Fruit fly (Drosophila melanogaster): ENCODE data around the gene CG4293.

Gene CG4293

DNA sequence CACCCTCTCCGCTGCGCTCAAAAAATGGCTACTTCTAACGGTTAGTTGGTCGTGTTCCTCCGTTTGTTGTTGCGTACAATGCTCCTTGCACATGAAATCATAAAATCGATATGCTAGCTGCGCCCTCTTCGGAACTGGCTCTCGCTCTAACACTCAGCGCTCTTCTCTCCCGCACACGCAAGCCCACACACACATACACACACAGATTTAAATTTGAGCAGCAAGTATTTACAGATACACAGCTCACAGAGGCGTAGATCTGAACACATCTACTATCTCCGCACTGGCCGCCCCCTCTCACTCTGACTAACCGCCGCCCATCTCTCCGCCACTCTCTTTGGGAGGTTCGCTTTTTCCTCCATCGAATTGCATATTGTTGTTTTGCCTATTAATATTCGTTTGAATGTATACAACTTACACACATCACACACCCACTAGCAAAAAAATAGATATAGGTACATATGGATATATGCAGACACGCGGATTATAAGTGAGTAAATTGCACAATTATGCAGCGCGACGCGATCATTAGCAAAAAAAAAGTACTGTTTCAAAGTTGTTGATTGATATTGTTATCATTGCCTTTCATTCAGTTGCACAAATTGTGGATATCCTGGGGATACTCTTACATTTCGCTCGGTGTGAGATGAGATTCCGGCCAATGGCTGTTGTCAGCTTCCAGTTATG lies 7.6 kb downstream of the CG4293 start (continued):
- peak; percentile 52 for TF ChIP-seq fd59A (GFP tag; optimal IDR thresholded peaks at IDR 0.05)
- TF ChIP-seq svp (GFP tag): peak; percentile 91
- TF ChIP-seq CG6276 (GFP tag; optimal IDR thresholded peaks at IDR 0.05): peak; percentile 47
- peak; percentile 91 for TF ChIP-seq fkh (GFP tag; optimal IDR thresholded peaks at IDR 0.05)
- peak; percentile 38 to 41 for TF ChIP-seq salr (GFP tag; optimal IDR thresholded peaks at IDR 0.05)
- TF ChIP-seq Blimp-1 (GFP tag; optimal IDR thresholded peaks at IDR 0.05): no peak
- TF ChIP-seq net (GFP tag; optimal IDR thresholded peaks at IDR 0.05): peak; percentile 65
- peak; percentile 76 for TF ChIP-seq Sox102F (GFP tag; optimal IDR thresholded peaks at IDR 0.05)
- peak; percentile 25 for TF ChIP-seq CG10631 (GFP tag; optimal IDR thresholded peaks at IDR 0.05)
- peak; percentile 58 for TF ChIP-seq CG8319 (GFP tag; optimal IDR thresholded peaks at IDR 0.05)
- peak; percentile 84 for TF ChIP-seq vri (GFP tag; optimal IDR thresholded peaks at IDR 0.05)
- peak; percentile 43 for TF ChIP-seq CG3032 (tag; optimal IDR thresholded peaks at IDR 0.05)
- no peak for TF ChIP-seq fd85E (GFP tag; optimal IDR thresholded peaks at IDR 0.05)
- TF ChIP-seq Sox14 (GFP tag; optimal IDR thresholded peaks at IDR 0.05): peak; percentile 75
- TF ChIP-seq CG6854 (GFP tag; optimal IDR thresholded peaks at IDR 0.05): peak; percentile 62

DNA sequence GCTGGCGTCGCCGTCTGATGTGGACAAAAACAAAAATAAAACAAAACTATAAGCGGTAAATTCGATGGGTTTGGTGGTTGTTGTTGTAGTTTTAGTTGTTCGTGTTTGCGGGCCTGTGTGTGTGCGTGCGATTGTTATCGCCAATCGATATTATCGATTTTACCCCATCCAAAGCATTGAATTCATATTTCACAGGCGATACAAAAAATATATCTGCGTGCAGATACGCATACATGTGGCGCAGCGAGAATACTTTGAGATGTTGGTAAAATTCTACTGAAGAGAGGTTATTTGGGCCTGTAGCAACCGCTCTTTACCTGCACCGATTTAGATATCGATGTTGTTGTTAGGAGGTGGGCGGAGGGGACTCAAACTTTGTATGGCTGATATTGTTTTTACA lies 8.4 kb downstream of the CG4293 start:
- TF ChIP-seq pdm3 (GFP tag; optimal IDR thresholded peaks at IDR 0.05) (no peak), Lpt (GFP tag; optimal IDR thresholded peaks at IDR 0.05) (no peak), spab (GFP tag; optimal IDR thresholded peaks at IDR 0.05) (no peak), CG16779 (tag; optimal IDR thresholded peaks at IDR 0.05) (no peak), Gug (GFP tag; IDR thresholded peaks at IDR 0.05) (no peak), Eip78C (GFP tag) (peak; percentile 23)

DNA sequence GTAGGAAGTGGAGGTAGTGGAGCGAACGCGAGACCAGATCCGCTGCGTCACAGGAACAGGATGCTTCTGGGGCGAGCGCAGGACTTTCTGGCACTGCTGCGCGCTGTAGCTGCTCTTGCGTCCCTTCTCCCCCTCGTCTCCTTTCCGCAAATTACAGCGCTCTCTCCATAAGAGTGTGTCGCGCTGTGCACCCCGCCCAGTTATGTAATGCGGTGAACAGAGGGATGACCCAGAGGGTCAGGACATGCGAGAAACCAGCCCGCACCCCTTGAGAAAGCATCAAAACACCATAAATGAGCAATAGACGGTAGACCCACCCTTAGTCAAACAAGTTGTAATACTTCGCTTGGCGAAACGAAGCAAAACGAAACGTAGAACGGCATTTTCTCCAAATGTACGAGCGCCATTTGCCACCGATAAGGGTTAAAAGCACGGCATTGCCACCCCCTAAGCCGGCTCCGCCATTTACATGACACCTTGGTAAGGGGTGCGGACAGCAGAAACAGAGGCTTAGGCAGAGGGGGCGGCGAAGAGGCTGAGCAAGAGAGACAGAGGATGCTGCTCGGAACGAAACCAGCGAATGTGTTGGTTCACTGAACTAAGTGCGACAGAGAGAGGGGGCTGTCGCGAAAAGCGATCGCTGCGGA lies 9.8 kb downstream of the CG4293 start:
- TF ChIP-seq CG11294 (GFP tag; IDR thresholded peaks at IDR 0.05) (no peak), vri (GFP tag; optimal IDR thresholded peaks at IDR 0.05) (peak; percentile 12), CG34406 (GFP tag; optimal IDR thresholded peaks at IDR 0.05) (no peak), CG3032 (tag; optimal IDR thresholded peaks at IDR 0.05) (no peak), CG15336 (GFP tag; IDR thresholded peaks at IDR 0.05) (no peak), ss (GFP tag; optimal IDR thresholded peaks at IDR 0.05) (peak in 1 of 2 experiments; percentile 7), Ets96B (tag; optimal IDR thresholded peaks at IDR 0.05) (no peak), CG10669 (GFP tag; optimal IDR thresholded peaks at IDR 0.05) (no peak), CG6854 (GFP tag; optimal IDR thresholded peaks at IDR 0.05) (no peak), svp (GFP tag) (no peak), Eip78C (GFP tag) (peak; percentile 50)

DNA sequence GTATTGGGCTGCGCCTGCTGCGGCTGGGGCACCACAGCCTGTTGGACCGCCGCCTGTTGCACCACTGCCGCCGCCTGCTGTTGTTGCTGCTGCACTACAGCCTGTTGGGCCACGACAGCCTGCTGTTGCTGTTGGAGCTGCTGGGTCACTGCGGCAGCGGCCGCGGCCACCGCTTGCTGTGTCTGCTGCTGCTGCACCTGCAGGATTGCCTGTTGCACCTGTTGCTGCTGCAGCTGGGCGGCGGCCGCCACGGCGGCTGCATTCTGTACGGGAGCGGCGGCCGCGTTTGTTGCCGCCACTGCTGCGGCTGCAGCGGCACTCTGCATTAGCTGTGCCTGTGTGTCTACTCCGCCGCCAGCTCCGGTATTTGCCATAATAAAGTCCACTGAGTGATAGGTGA lies 11.2 kb downstream of the CG4293 start:
- TF ChIP-seq Gug (GFP tag; IDR thresholded peaks at IDR 0.05) (no peak), dac (GFP tag; optimal IDR thresholded peaks at IDR 0.05) (no peak), CG3032 (tag; optimal IDR thresholded peaks at IDR 0.05) (no peak), Hr4 (GFP tag; optimal IDR thresholded peaks at IDR 0.05) (no peak), CG32006 (GFP tag; optimal IDR thresholded peaks at IDR 0.05) (no peak), fkh (GFP tag; optimal IDR thresholded peaks at IDR 0.05) (no peak), net (GFP tag; optimal IDR thresholded peaks at IDR 0.05) (no peak)

DNA sequence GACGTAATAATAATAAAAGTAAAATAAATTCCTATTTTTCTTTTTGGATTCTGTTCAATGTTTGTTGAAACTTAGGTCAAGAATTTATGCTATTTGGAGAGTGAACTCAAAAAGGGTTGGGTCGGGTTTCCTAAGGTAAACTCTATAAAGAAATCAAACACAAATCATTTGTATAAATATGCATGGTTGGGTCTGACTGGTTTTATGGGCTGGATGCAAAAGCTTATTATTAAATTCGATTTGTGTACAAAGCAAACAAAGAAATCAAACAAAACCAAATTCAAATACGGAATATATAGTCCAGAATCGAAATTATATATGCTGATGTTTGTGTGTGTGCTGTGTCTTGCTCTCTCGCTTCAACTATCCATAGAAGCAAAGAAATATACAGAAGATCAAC lies 14.4 kb downstream of the CG4293 start:
- TF ChIP-seq CG10631 (GFP tag; optimal IDR thresholded peaks at IDR 0.05) (no peak), fkh (GFP tag; optimal IDR thresholded peaks at IDR 0.05) (peak; percentile 49)

Data from whole organism, prepupa.